Fruit fly (Drosophila melanogaster): ENCODE data around the gene CecA2.

The CecA2 gene

dm6 chr3R:30195606-30196049, 16.3 kb upstream of the CecA2 start (continued):
- TF ChIP-seq fd64A (GFP tag; optimal IDR thresholded peaks at IDR 0.05), result no peak
- peak; percentile 39 for TF ChIP-seq CrebB (tag; optimal IDR thresholded peaks at IDR 0.05)
- no peak for TF ChIP-seq ssp (GFP tag; IDR thresholded peaks at IDR 0.05)
- peak; percentile 73 for TF ChIP-seq CG18599 (GFP tag; optimal IDR thresholded peaks at IDR 0.05)
- TF ChIP-seq lilli (GFP tag; optimal IDR thresholded peaks at IDR 0.05), result peak; percentile 67
- peak; percentile 35; the same call in 1 of the 2 replicates for TF ChIP-seq CG17612 (GFP tag; IDR thresholded peaks at IDR 0.05)
- no peak for TF ChIP-seq sr (GFP tag; IDR thresholded peaks at IDR 0.05)
- TF ChIP-seq Drgx (GFP tag; IDR thresholded peaks at IDR 0.05), result peak; percentile 35; the same call in 1 of the 2 replicates
- TF ChIP-seq CG10366 (GFP tag; IDR thresholded peaks at IDR 0.05), result peak; percentile 36; the same call in 1 of the 2 replicates
- no peak for TF ChIP-seq CG15479 (GFP tag; optimal IDR thresholded peaks at IDR 0.05)
- TF ChIP-seq ci (GFP tag; IDR thresholded peaks at IDR 0.05), result peak; percentile 55; the same call in 1 of the 3 replicates
- TF ChIP-seq Meics (GFP tag; optimal IDR thresholded peaks at IDR 0.05), result peak; percentile 62
- peak; percentile 14 for TF ChIP-seq nau (GFP tag; optimal IDR thresholded peaks at IDR 0.05)
- TF ChIP-seq nerfin-1 (tag; optimal IDR thresholded peaks at IDR 0.05), result peak; percentile 12
- TF ChIP-seq jigr1 (GFP tag; IDR thresholded peaks at IDR 0.05), result no peak
- peak; percentile 14 for TF ChIP-seq Dip3 (GFP tag; optimal IDR thresholded peaks at IDR 0.05)
- TF ChIP-seq Sin3A (optimal IDR thresholded peaks at IDR 0.05), result no peak
- TF ChIP-seq Optix (GFP tag; IDR thresholded peaks at IDR 0.05), result no peak
- TF ChIP-seq CG8089 (GFP tag; optimal IDR thresholded peaks at IDR 0.05), result no peak
- 0 out of 3 replicates have a peak, but pooled peaks have one; percentile 4 for TF ChIP-seq CG2889 (GFP tag; IDR thresholded peaks at IDR 0.05)
- peak; percentile 47 for TF ChIP-seq PHDP (tag; optimal IDR thresholded peaks at IDR 0.05)
- no peak for TF ChIP-seq yki (optimal IDR thresholded peaks at IDR 0.05)
- peak; percentile 52 for TF ChIP-seq tgo (GFP tag; IDR thresholded peaks at IDR 0.05)
- peak; percentile 58 for TF ChIP-seq CG31365 (tag; optimal IDR thresholded peaks at IDR 0.05)
- TF ChIP-seq ranshi (GFP tag; IDR thresholded peaks at IDR 0.05), result no peak
- no peak for TF ChIP-seq odd (GFP tag; optimal IDR thresholded peaks at IDR 0.05)
- no peak for TF ChIP-seq emc (GFP tag; optimal IDR thresholded peaks at IDR 0.05)
- TF ChIP-seq Hey (tag; optimal IDR thresholded peaks at IDR 0.05), result peak; percentile 99
- TF ChIP-seq Nf-YC (tag; optimal IDR thresholded peaks at IDR 0.05), result peak; percentile 53
- no peak for TF ChIP-seq usp (GFP tag; optimal IDR thresholded peaks at IDR 0.05)
- TF ChIP-seq CG6854 (GFP tag; optimal IDR thresholded peaks at IDR 0.05), result peak; percentile 25
- TF ChIP-seq Dip2 (GFP tag; IDR thresholded peaks at IDR 0.05), result no peak
- peak; percentile 35; the same call in 1 of the 3 replicates for TF ChIP-seq CG11560 (tag; IDR thresholded peaks at IDR 0.05)
- no peak for TF ChIP-seq HLH4C (GFP tag; IDR thresholded peaks at IDR 0.05; ENCODE audit: partially characterized antibody)
- TF ChIP-seq ken (GFP tag; IDR thresholded peaks at IDR 0.05), result peak; percentile 68; the same call in 2 of the 3 replicates
- no peak for TF ChIP-seq dimm (GFP tag; IDR thresholded peaks at IDR 0.05)
- TF ChIP-seq CG13624 (GFP tag; optimal IDR thresholded peaks at IDR 0.05), result no peak
- TF ChIP-seq Deaf1 (tag; optimal IDR thresholded peaks at IDR 0.05), result peak; percentile 60
- TF ChIP-seq CG15601 (tag; optimal IDR thresholded peaks at IDR 0.05), result peak; percentile 40
- TF ChIP-seq CG15269 (tag; optimal IDR thresholded peaks at IDR 0.05), result peak; percentile 48
- TF ChIP-seq vfl (GFP tag; optimal IDR thresholded peaks at IDR 0.05), result no peak
- 0 out of 3 replicates have a peak, but pooled peaks have one; percentile 25 for TF ChIP-seq CG17361 (GFP tag; IDR thresholded peaks at IDR 0.05)
- no peak for TF ChIP-seq CG4820 (GFP tag; optimal IDR thresholded peaks at IDR 0.05)
- TF ChIP-seq BtbVII (GFP tag; optimal IDR thresholded peaks at IDR 0.05), result no peak
- no peak for TF ChIP-seq Tbp (GFP tag; optimal IDR thresholded peaks at IDR 0.05)
- TF ChIP-seq CG4360 (GFP tag; IDR thresholded peaks at IDR 0.05), result no peak; the same call in 1 of the 2 replicates
- TF ChIP-seq grau (tag; optimal IDR thresholded peaks at IDR 0.05), result peak; percentile 55
- TF ChIP-seq HmgD (GFP tag; optimal IDR thresholded peaks at IDR 0.05), result peak; percentile 33
- peak; percentile 49; the same call in 1 of the 3 replicates for TF ChIP-seq zfh1 (GFP tag; IDR thresholded peaks at IDR 0.05)
- TF ChIP-seq CG2875 (GFP tag; optimal IDR thresholded peaks at IDR 0.05), result no peak
- peak; percentile 45; the same call in 1 of the 2 replicates for TF ChIP-seq seq (GFP tag; IDR thresholded peaks at IDR 0.05)
- no peak for TF ChIP-seq CG10979 (tag; optimal IDR thresholded peaks at IDR 0.05)

All from whole organism, embryonic.